Fruit fly (Drosophila melanogaster): Measurements from ENCODE around the gene bigmax.

Gene bigmax

dm6 chr3R:27246264-27246663, 42.1 kb downstream of the bigmax start (continued):
- TF ChIP-seq CG14014 (GFP tag; IDR thresholded peaks at IDR 0.05) (no peak), kay (GFP tag; optimal IDR thresholded peaks at IDR 0.05) (peak; percentile 17), CG12219 (GFP tag; optimal IDR thresholded peaks at IDR 0.05) (peak; percentile 61), CG17186 (GFP tag; optimal IDR thresholded peaks at IDR 0.05) (no peak), dmrt11E (tag; optimal IDR thresholded peaks at IDR 0.05) (peak; percentile 91), CG8388 (GFP tag; optimal IDR thresholded peaks at IDR 0.05) (peak; percentile 90), sens-2 (GFP tag; IDR thresholded peaks at IDR 0.05) (no peak), CG9876 (GFP tag; optimal IDR thresholded peaks at IDR 0.05) (no peak), Side (GFP tag; optimal IDR thresholded peaks at IDR 0.05) (no peak), toy (GFP tag; IDR thresholded peaks at IDR 0.05) (no peak), CG6854 (GFP tag; optimal IDR thresholded peaks at IDR 0.05) (peak; percentile 57), CHES-1-like (GFP tag; optimal IDR thresholded peaks at IDR 0.05) (no peak), trem (tag; optimal IDR thresholded peaks at IDR 0.05) (peak; percentile 87), bigmax (GFP tag; optimal IDR thresholded peaks at IDR 0.05) (no peak), ham (GFP tag; IDR thresholded peaks at IDR 0.05) (no peak), CG12104 (GFP tag; optimal IDR thresholded peaks at IDR 0.05) (peak; percentile 75), CG10366 (GFP tag; IDR thresholded peaks at IDR 0.05) (0 out of 2 replicates have a peak, but pooled peaks have one; percentile 12), CG7987 (GFP tag; optimal IDR thresholded peaks at IDR 0.05) (no peak), Rx (GFP tag; IDR thresholded peaks at IDR 0.05) (no peak), CG4854 (GFP tag; optimal IDR thresholded peaks at IDR 0.05) (no peak), CG1832 (GFP tag; optimal IDR thresholded peaks at IDR 0.05) (no peak), bbx (GFP tag; IDR thresholded peaks at IDR 0.05; ENCODE audit: partially characterized antibody) (no peak), Usf (GFP tag; optimal IDR thresholded peaks at IDR 0.05) (no peak), Asciz (GFP tag; optimal IDR thresholded peaks at IDR 0.05) (peak; percentile 74), Max (GFP tag; optimal IDR thresholded peaks at IDR 0.05) (peak; percentile 15), maf-S (GFP tag; optimal IDR thresholded peaks at IDR 0.05) (no peak), CG42726 (GFP tag; IDR thresholded peaks at IDR 0.05; ENCODE audit: partially characterized antibody) (no peak), CG6813 (GFP tag; optimal IDR thresholded peaks at IDR 0.05) (peak; percentile 53), row (GFP tag; IDR thresholded peaks at IDR 0.05) (peak; percentile 75), CoRest (tag; optimal IDR thresholded peaks at IDR 0.05) (peak; percentile 92), trh (GFP tag; optimal IDR thresholded peaks at IDR 0.05) (no peak), CG10462 (GFP tag; optimal IDR thresholded peaks at IDR 0.05) (no peak), CG3995 (GFP tag; optimal IDR thresholded peaks at IDR 0.05) (no peak), CTCF (GFP tag; optimal IDR thresholded peaks at IDR 0.05) (peak; percentile 19), Nf-YA (GFP tag; IDR thresholded peaks at IDR 0.05) (no peak), crc (GFP tag; optimal IDR thresholded peaks at IDR 0.05) (no peak), CG10274 (GFP tag; optimal IDR thresholded peaks at IDR 0.05) (no peak), CG14965 (GFP tag; optimal IDR thresholded peaks at IDR 0.05; ENCODE audit: borderline replicate concordance) (no peak), Camta (GFP tag; optimal IDR thresholded peaks at IDR 0.05) (no peak), ap (GFP tag; IDR thresholded peaks at IDR 0.05) (0 out of 2 replicates have a peak, but pooled peaks have one; percentile 49), exex (tag; optimal IDR thresholded peaks at IDR 0.05) (no peak), bcd (GFP tag; optimal IDR thresholded peaks at IDR 0.05) (peak; percentile 67), CG1024 (GFP tag; IDR thresholded peaks at IDR 0.05) (peak; percentile 45; the same call in 1 of the 2 replicates), CG3281 (GFP tag; optimal IDR thresholded peaks at IDR 0.05) (peak; percentile 84), Mad (GFP tag; optimal IDR thresholded peaks at IDR 0.05) (no peak), gcm2 (GFP tag; optimal IDR thresholded peaks at IDR 0.05) (no peak), peb (GFP tag; IDR thresholded peaks at IDR 0.05) (no peak; the same call in 1 of the 2 replicates), lola (GFP tag; optimal IDR thresholded peaks at IDR 0.05) (peak in 1 of 3 experiments; percentile 90), kni (GFP tag; optimal IDR thresholded peaks at IDR 0.05) (no peak), rib (GFP tag; IDR thresholded peaks at IDR 0.05) (no peak), CG8281 (tag; optimal IDR thresholded peaks at IDR 0.05) (peak; percentile 57), CG11456 (GFP tag; IDR thresholded peaks at IDR 0.05) (no peak)

Measured in whole organism, embryonic.